Worm (Caenorhabditis elegans) whole organism, L1 larva: ENCODE results near the gene Y47D7A.17.

Source experiments
- C04F5.9 ChIP-seq: sonication (generic microtip); optimal IDR thresholded peaks from 2 replicates; lab custom pipeline; 2016; ENCODE audit warnings: missing genetic modification characterization, missing compliant biosample characterization
- C16A3.4 ChIP-seq: fragments of 150-350 bp; optimal IDR thresholded peaks from 2 replicates; lab custom pipeline; 2014; ENCODE audit warnings: missing biosample characterization, missing genetic modification characterization
- blmp-1 ChIP-seq: fragments of 150-350 bp; optimal IDR thresholded peaks from 2 replicates; lab custom pipeline; 2014; ENCODE audit warnings: missing biosample characterization, missing genetic modification characterization
- ces-1 ChIP-seq: fragments of 150-350 bp; optimal IDR thresholded peaks from 2 replicates; lab custom pipeline; 2014; ENCODE audit warnings: missing biosample characterization, missing genetic modification reagents, missing genetic modification characterization
- dpl-1 ChIP-seq, 3 experiments: fragments of 150-350 bp in 2 of 3; sonication (generic microtip) in 1 of 3; optimal IDR thresholded peaks; 2 replicates each; lab custom pipeline; 2014 to 2017; ENCODE audit warnings: missing biosample characterization in 3 of 3, missing genetic modification characterization in 3 of 3, missing genetic modification reagents in 3 of 3
- dsc-1 ChIP-seq: sonication (generic microtip); optimal IDR thresholded peaks from 2 replicates; lab custom pipeline; 2016; ENCODE audit warnings: mild to moderate bottlenecking, missing genetic modification characterization, missing compliant biosample characterization
- efl-1 ChIP-seq, 4 experiments: fragments of 150-350 bp; optimal IDR thresholded peaks in 3 of 4; peaks in 1 of 4; 1 replicate in 1 of 4; 2 replicates in 3 of 4; lab custom pipeline; 2014; ENCODE audit warnings: missing biosample characterization in 2 of 4, missing genetic modification characterization in 2 of 4, missing genetic modification reagents in 2 of 4
- efl-3 ChIP-seq: fragments of 200-800 bp; sonication (Bioruptor generic); optimal IDR thresholded peaks from 2 replicates; lab custom pipeline; 2018; ENCODE audit warnings: mild to moderate bottlenecking, missing genetic modification characterization, missing compliant biosample characterization
- egl-27 ChIP-seq, 2 experiments: fragments of 150-350 bp in 1 of 2; sonication (generic microtip); optimal IDR thresholded peaks; 3 replicates each; lab custom pipeline; 2017 to 2018; ENCODE audit warnings: missing biosample characterization in 2 of 2, missing genetic modification characterization in 2 of 2, missing genetic modification reagents in 2 of 2
- elt-2 ChIP-seq: sonication (generic microtip); optimal IDR thresholded peaks from 2 replicates; lab custom pipeline; 2016; ENCODE audit warnings: missing genetic modification characterization, mild to moderate bottlenecking, inconsistent platforms, missing compliant biosample characterization, missing genetic modification reagents
- fos-1 ChIP-seq: fragments of 150-350 bp; optimal IDR thresholded peaks from 2 replicates; lab custom pipeline; 2014; ENCODE audit warnings: missing biosample characterization, missing genetic modification characterization
- hlh-17 ChIP-seq: fragments of 200-800 bp; sonication (Bioruptor generic); optimal IDR thresholded peaks from 2 replicates; lab custom pipeline; 2018; ENCODE audit warnings: missing genetic modification characterization, mild to moderate bottlenecking, missing compliant biosample characterization, moderate library complexity, borderline replicate concordance
- hpl-2 ChIP-seq: fragments of 150-350 bp; optimal IDR thresholded peaks from 2 replicates; lab custom pipeline; 2014; ENCODE audit warnings: missing biosample characterization, missing genetic modification reagents, missing genetic modification characterization
- jun-1 ChIP-seq: fragments of 150-350 bp; optimal IDR thresholded peaks from 2 replicates; lab custom pipeline; 2014; ENCODE audit warnings: missing biosample characterization, missing genetic modification reagents, missing genetic modification characterization
- lin-13 ChIP-seq: fragments of 150-350 bp; optimal IDR thresholded peaks from 2 replicates; lab custom pipeline; 2014; ENCODE audit warnings: missing biosample characterization, missing genetic modification reagents, missing genetic modification characterization
- lin-15B ChIP-seq: fragments of 150-350 bp; sonication (generic microtip); optimal IDR thresholded peaks from 3 replicates; lab custom pipeline; 2014; ENCODE audit warnings: missing biosample characterization, missing genetic modification characterization
- lin-35 ChIP-seq, 2 experiments: fragments of 150-350 bp; optimal IDR thresholded peaks; 2 replicates each; lab custom pipeline; 2014; ENCODE audit warnings: missing biosample characterization in 2 of 2, missing genetic modification characterization in 2 of 2, missing genetic modification reagents in 2 of 2
- mab-9 ChIP-seq: fragments of 200-800 bp; sonication (Bioruptor generic); IDR thresholded peaks from 2 replicates; pipeline ENCODE4 v1.3.6; 2022; ENCODE audit warnings: missing genetic modification reagents, missing genetic modification characterization, missing compliant biosample characterization
- mef-2 ChIP-seq: fragments of 150-350 bp; optimal IDR thresholded peaks from 2 replicates; lab custom pipeline; 2014; ENCODE audit warnings: missing biosample characterization, missing genetic modification characterization
- nhr-11 ChIP-seq: fragments of 150-350 bp; optimal IDR thresholded peaks from 2 replicates; lab custom pipeline; 2014; ENCODE audit warnings: missing biosample characterization, missing genetic modification characterization
- nhr-19 ChIP-seq: fragments of 200-800 bp; sonication (Bioruptor generic); conservative IDR thresholded peaks from 2 replicates; pipeline ENCODE4 v1.3.6; 2022; ENCODE audit warnings: missing genetic modification characterization, missing compliant biosample characterization
- nhr-28 ChIP-seq: fragments of 150-350 bp; optimal IDR thresholded peaks from 2 replicates; lab custom pipeline; 2014; ENCODE audit warnings: missing biosample characterization, missing genetic modification characterization
- nhr-71 ChIP-seq: sonication (generic microtip); optimal IDR thresholded peaks from 2 replicates; lab custom pipeline; 2016; ENCODE audit warnings: mild to moderate bottlenecking, missing genetic modification characterization, moderate library complexity, missing compliant biosample characterization
- nhr-76 ChIP-seq: sonication (generic microtip); optimal IDR thresholded peaks from 2 replicates; lab custom pipeline; 2017; ENCODE audit warnings: missing biosample characterization, missing genetic modification characterization
- nhr-84 ChIP-seq: sonication (generic microtip); optimal IDR thresholded peaks from 2 replicates; lab custom pipeline; 2017; ENCODE audit warnings: missing biosample characterization, missing genetic modification characterization
- nhr-85 ChIP-seq: sonication (generic microtip); peaks from one replicate; lab custom pipeline; 2016; ENCODE audit warnings: missing genetic modification characterization, inconsistent platforms, missing compliant biosample characterization
- nhr-90 ChIP-seq: sonication (generic microtip); optimal IDR thresholded peaks from 2 replicates; lab custom pipeline; 2016; ENCODE audit warnings: mild to moderate bottlenecking, missing genetic modification characterization, missing compliant biosample characterization; ENCODE audit not compliant: poor library complexity
- pag-3 ChIP-seq: sonication (generic microtip); optimal IDR thresholded peaks from 2 replicates; lab custom pipeline; 2017; ENCODE audit warnings: missing genetic modification characterization, mild to moderate bottlenecking, missing compliant biosample characterization, antibody characterized with exemption, borderline replicate concordance; ENCODE audit not compliant: insufficient read depth
- pax-3 ChIP-seq: fragments of 200-800 bp; sonication (Bioruptor generic); optimal IDR thresholded peaks from 2 replicates; lab custom pipeline; 2018; ENCODE audit warnings: mild to moderate bottlenecking, missing genetic modification characterization, moderate library complexity, missing compliant biosample characterization
- rnt-1 ChIP-seq: sonication (generic microtip); optimal IDR thresholded peaks from 2 replicates; lab custom pipeline; 2016; ENCODE audit warnings: mild to moderate bottlenecking, missing genetic modification characterization, moderate library complexity, missing compliant biosample characterization
- skn-1 ChIP-seq: fragments of 150-350 bp; optimal IDR thresholded peaks from 2 replicates; lab custom pipeline; 2014; ENCODE audit warnings: missing biosample characterization, missing genetic modification characterization
- snpc-4 ChIP-seq: fragments of 150-350 bp; optimal IDR thresholded peaks from 2 replicates; lab custom pipeline; 2014; ENCODE audit warnings: missing biosample characterization, missing genetic modification characterization
- snu-23 ChIP-seq: sonication (generic microtip); optimal IDR thresholded peaks from 2 replicates; lab custom pipeline; 2016; ENCODE audit warnings: missing genetic modification characterization, missing compliant biosample characterization
- sox-4 ChIP-seq: sonication (generic microtip); optimal IDR thresholded peaks from 2 replicates; lab custom pipeline; 2016; ENCODE audit warnings: missing genetic modification characterization, missing compliant biosample characterization
- sptf-1 ChIP-seq: fragments of 150-350 bp; optimal IDR thresholded peaks from 2 replicates; lab custom pipeline; 2014; ENCODE audit warnings: missing biosample characterization, missing genetic modification characterization
- sup-37 ChIP-seq: fragments of 200-800 bp; sonication (Bioruptor generic); optimal IDR thresholded peaks from 2 replicates; lab custom pipeline; 2018; ENCODE audit warnings: mild to moderate bottlenecking, missing genetic modification characterization, missing compliant biosample characterization
- tbx-2 ChIP-seq: sonication (generic microtip); optimal IDR thresholded peaks from 2 replicates; lab custom pipeline; 2016; ENCODE audit warnings: missing genetic modification characterization, missing compliant biosample characterization
- tlp-1 ChIP-seq: fragments of 150-350 bp; optimal IDR thresholded peaks from 2 replicates; lab custom pipeline; 2014; ENCODE audit warnings: missing biosample characterization, missing genetic modification characterization
- unc-130 ChIP-seq: fragments of 150-350 bp; optimal IDR thresholded peaks from 2 replicates; lab custom pipeline; 2017; ENCODE audit warnings: missing biosample characterization, missing genetic modification characterization, inconsistent platforms
- unc-98 ChIP-seq: fragments of 200-800 bp; sonication (Bioruptor generic); IDR thresholded peaks from 2 replicates; pipeline ENCODE4 v1.3.6; 2022; ENCODE audit warnings: missing genetic modification characterization, missing compliant biosample characterization
- xbp-1 ChIP-seq: sonication (generic microtip); optimal IDR thresholded peaks from 2 replicates; lab custom pipeline; 2016; ENCODE audit warnings: missing genetic modification characterization, missing compliant biosample characterization
- zag-1 ChIP-seq: fragments of 150-350 bp; optimal IDR thresholded peaks from 2 replicates; lab custom pipeline; 2014; ENCODE audit warnings: missing biosample characterization, missing genetic modification characterization
- zip-4 ChIP-seq: fragments of 200-800 bp; sonication (Bioruptor generic); optimal IDR thresholded peaks from 2 replicates; lab custom pipeline; 2018; ENCODE audit warnings: mild to moderate bottlenecking, missing genetic modification characterization, moderate library complexity, missing compliant biosample characterization

The Y47D7A.17 gene

ce11 chrV:4414613-4415071, 3.0 kb upstream of the Y47D7A.17 start, which contains the start of gene grl-5:
grl-5 (minus strand) TSS chrV:4414663.
- TF ChIP-seq tlp-1 (tag; lab: Kevin White, UChicago) (no peak), zag-1 (tag; lab: Kevin White, UChicago) (no peak), lin-35 (GFP tag; optimal IDR thresholded peaks at IDR 0.05; lab: Kevin White, UChicago) (no peak), zip-4 (GFP tag; lab: Kevin White, UChicago) (no peak), efl-1 (optimal IDR thresholded peaks at IDR 0.05; lab: Kevin White, UChicago) (no peak), efl-1 (GFP tag; optimal IDR thresholded peaks at IDR 0.05 in 1 of 2; lab: Kevin White, UChicago) (no peak), nhr-84 (tag; lab: Kevin White, UChicago) (no peak), nhr-71 (tag; lab: Kevin White, UChicago) (no peak), unc-130 (tag; lab: Kevin White, UChicago) (no peak), snpc-4 (no peak), rnt-1 (tag; lab: Kevin White, UChicago) (no peak), dsc-1 (tag; lab: Kevin White, UChicago) (no peak), ces-1 (no peak), fos-1 (no peak), skn-1 (tag; lab: Kevin White, UChicago) (no peak), nhr-76 (tag; lab: Kevin White, UChicago) (no peak), nhr-11 (tag; lab: Kevin White, UChicago) (no peak)

- TF ChIP-seq nhr-90 (tag; lab: Kevin White, UChicago) (no peak), egl-27 (tag; optimal IDR thresholded peaks at IDR 0.05; lab: Kevin White, UChicago) (no peak), nhr-28 (tag; lab: Kevin White, UChicago) (no peak), tbx-2 (tag; lab: Kevin White, UChicago) (no peak), sox-4 (no peak), mab-9 (GFP tag; lab: Robert Waterston, UW) (no peak), blmp-1 (tag; lab: Kevin White, UChicago) (no peak), mef-2 (tag; lab: Kevin White, UChicago) (no peak), pax-3 (tag; lab: Kevin White, UChicago) (no peak), lin-13 (GFP tag; lab: Kevin White, UChicago) (no peak), nhr-19 (GFP tag; lab: Robert Waterston, UW) (no peak), sptf-1 (tag; lab: Kevin White, UChicago) (no peak), lin-15B (tag; lab: Kevin White, UChicago) (no peak)
These were observed 971 bp downstream of the Y47D7A.17 start, which contains the start of gene Y47D7A.3 for ce11 chrV:4410643-4411042. Y47D7A.3 (plus strand) TSS chrV:4410943.

- TF ChIP-seq C16A3.4 (tag; lab: Kevin White, UChicago): no peak
- no peak for TF ChIP-seq elt-2
- TF ChIP-seq hpl-2: no peak
- TF ChIP-seq xbp-1: no peak
- TF ChIP-seq C04F5.9 (tag; lab: Kevin White, UChicago): no peak
- TF ChIP-seq jun-1 (tag; lab: Kevin White, UChicago): no peak
- TF ChIP-seq dpl-1 (GFP tag; optimal IDR thresholded peaks at IDR 0.05; lab: Kevin White, UChicago): no peak
- TF ChIP-seq sup-37: no peak
- TF ChIP-seq nhr-85 (tag; lab: Kevin White, UChicago): no peak
- no peak for TF ChIP-seq nhr-71 (tag; lab: Kevin White, UChicago)
- no peak for TF ChIP-seq unc-98 (GFP tag; lab: Robert Waterston, UW)
- TF ChIP-seq sox-4: no peak
- no peak for TF ChIP-seq pag-3 (tag; lab: Kevin White, UChicago)
- no peak for TF ChIP-seq hlh-17 (GFP tag; lab: Kevin White, UChicago)
- TF ChIP-seq rnt-1 (tag; lab: Kevin White, UChicago): no peak
- TF ChIP-seq efl-3 (GFP tag; lab: Kevin White, UChicago): no peak
- TF ChIP-seq snu-23 (GFP tag; lab: Kevin White, UChicago): no peak
These were observed 4.1 kb downstream of the Y47D7A.17 start, which contains the start of gene nhr-118 for ce11 chrV:4407519-4407918. nhr-118 (plus strand) TSS chrV:4407819.
